Fruit fly (Drosophila melanogaster): ENCODE results near the gene CG33124.

DNA sequence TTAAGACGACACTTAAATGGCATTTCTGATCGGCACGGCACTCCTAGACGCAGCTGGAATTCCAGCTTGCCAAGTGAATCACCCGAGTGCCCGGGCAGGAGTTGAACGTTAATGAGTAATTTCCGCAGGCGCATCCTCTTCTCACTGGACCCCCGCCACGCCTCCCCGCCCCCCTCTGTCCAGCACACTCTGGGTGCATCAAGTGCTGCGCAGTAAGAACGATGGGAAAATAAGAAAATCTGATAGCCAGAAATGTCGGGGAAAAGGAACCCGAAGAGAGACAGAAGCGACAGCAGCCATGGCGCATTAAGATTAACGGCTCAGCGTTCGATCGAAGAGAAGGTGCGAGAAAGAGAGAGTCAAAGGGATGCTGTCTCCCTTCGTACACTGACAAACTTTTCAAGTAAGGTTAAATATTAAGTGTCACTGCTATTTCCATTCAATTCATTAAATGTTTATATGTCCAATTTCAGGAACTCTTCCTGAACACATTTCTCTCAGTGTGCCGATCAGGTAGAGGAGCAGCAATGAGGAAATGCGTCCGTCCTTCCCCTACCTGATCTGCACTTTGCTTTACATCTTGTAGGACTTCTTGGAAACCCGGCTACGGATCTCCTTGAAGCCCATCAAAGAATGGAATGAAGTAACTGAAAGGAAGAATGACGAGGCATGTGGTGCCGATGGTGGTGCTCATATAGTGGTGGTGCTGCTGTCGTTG is 44.2 kb downstream of the CG33124 start:
- TF ChIP-seq Dll (optimal IDR thresholded peaks at IDR 0.05) (no peak), psq (optimal IDR thresholded peaks at IDR 0.05) (no peak)

All from whole organism.